Fruit fly (Drosophila melanogaster) Kc167 (cell line): ENCODE data around the gene CG32373.

ENCODE experiments used
- Myc ChIP-seq: fragments of >200 bp; optimal IDR thresholded peaks from 2 replicates; lab custom pipeline; 2017; ENCODE audit warnings: missing external identifiers
- Sin3A ChIP-seq: fragments of >200 bp; optimal IDR thresholded peaks from 2 replicates; lab custom pipeline; 2018; ENCODE audit warnings: missing external identifiers
- ttk ChIP-seq: sonication (Bioruptor generic); optimal IDR thresholded peaks from 2 replicates; lab custom pipeline; 2017; ENCODE audit warnings: missing external identifiers

dm6 chr3L:7617436-7617979, 32.8 kb upstream of the CG32373 start:
- TF ChIP-seq Sin3A (lab: Kevin White, UChicago) (no peak), ttk (lab: Kevin White, UChicago) (no peak), Myc (lab: Kevin White, UChicago) (no peak)
